Worm (Caenorhabditis elegans): Measurements from ENCODE around the gene acl-2.
"Not testable (repeated sequence)": the region's sequence is repeated elsewhere in the genome, so short reads cannot be mapped to it uniquely, and the experiment has no call there.

The acl-2 gene

ce11 chrV:10042254-10042653, 11.4 kb upstream of the acl-2 start:
- TF ChIP-seq unc-62 (GFP tag; optimal IDR thresholded peaks at IDR 0.05) = no peak

DNA sequence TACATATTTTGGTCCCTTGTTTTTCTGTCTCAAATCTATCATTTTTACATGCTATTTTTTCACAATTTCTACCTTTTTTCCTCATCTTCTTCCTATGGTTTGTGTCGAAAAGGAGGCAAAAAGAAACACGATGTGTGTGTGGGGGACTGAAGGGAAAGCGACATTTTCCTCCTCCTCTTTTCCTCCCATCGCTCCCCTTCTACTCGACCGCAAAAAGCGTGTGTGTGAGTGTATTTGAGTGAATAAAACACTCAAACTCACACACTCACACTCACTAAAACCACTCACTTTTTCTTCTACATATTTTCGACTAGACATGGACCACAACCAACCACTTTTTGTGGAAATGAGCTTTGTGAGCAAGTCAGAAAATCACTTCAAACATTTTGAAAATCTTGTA, 10.6 kb upstream of the acl-2 start:
- TF ChIP-seq unc-62 (GFP tag; optimal IDR thresholded peaks at IDR 0.05) = no peak

DNA sequence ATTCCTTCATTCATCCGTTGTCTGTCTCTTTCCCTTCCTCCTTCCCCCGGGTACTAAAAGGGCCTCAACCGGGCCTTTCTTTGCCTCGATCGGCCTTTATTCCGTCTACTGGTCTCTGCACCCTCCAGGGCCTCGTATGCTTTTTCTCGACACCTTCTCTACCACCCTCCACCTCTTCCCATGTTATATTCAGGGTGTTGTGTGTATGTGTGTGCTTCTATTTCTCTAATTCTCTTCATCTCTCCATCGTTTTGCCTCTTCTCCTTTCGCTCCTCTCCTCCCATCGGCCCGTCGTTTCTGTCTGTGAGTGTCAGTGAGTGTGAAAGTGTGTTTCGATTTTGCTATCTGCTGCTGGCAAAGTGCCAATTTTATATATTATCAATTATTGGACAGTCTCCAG, 8.9 kb upstream of the acl-2 start:
- no peak for TF ChIP-seq unc-62 (GFP tag; optimal IDR thresholded peaks at IDR 0.05)

ce11 chrV:10037040-10037439, 6.1 kb upstream of the acl-2 start, which contains the start of gene F57A8.1:
Gene F57A8.1, plus strand, starts transcription at chrV:10037340.
- no peak for TF ChIP-seq unc-62 (GFP tag; optimal IDR thresholded peaks at IDR 0.05)

DNA sequence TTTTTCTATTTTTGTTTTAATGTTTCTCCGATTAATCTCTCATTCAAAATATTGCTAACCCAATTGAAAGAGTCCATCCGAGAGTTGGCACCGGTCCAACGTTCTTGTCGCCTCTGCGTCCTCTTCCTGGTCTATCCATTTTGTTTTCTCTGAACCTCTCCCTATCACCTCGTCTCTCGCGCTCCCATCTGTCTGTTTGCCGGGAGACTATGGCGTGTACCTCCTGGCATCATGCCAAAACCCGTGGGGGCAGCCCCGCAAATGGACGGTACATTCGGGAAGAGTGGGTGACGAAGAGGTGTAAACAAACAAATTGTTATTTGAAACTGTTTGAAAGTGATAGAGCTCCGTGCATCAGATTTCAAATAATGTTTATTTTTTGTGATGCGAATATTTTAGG, 5.4 kb upstream of the acl-2 start, which contains the start of gene T06E8.2:
T06E8.2 (minus strand) TSS at position 139 of the 400 bp plus-strand sequence.
- TF ChIP-seq unc-62 (GFP tag; optimal IDR thresholded peaks at IDR 0.05) = no peak

DNA sequence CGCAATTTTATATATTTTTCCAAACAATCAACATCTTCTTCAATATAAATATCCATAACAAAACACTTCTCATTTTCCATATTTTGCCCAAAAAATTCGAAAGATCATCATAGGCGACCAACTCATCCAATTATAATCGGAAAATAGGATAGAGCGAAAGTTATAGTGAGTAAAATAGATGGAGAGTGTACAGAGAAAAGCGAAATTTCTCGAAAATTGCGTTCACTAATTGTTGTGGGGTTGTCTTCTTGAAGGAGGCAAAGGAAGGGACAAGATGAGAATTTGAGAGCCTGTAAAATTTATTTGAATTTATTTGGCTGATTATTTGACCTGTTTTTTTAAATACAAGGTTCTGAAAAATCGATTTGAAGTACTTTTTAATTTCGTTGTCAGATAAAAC, 4.7 kb upstream of the acl-2 start:
- no peak for TF ChIP-seq unc-62 (GFP tag; optimal IDR thresholded peaks at IDR 0.05)

DNA sequence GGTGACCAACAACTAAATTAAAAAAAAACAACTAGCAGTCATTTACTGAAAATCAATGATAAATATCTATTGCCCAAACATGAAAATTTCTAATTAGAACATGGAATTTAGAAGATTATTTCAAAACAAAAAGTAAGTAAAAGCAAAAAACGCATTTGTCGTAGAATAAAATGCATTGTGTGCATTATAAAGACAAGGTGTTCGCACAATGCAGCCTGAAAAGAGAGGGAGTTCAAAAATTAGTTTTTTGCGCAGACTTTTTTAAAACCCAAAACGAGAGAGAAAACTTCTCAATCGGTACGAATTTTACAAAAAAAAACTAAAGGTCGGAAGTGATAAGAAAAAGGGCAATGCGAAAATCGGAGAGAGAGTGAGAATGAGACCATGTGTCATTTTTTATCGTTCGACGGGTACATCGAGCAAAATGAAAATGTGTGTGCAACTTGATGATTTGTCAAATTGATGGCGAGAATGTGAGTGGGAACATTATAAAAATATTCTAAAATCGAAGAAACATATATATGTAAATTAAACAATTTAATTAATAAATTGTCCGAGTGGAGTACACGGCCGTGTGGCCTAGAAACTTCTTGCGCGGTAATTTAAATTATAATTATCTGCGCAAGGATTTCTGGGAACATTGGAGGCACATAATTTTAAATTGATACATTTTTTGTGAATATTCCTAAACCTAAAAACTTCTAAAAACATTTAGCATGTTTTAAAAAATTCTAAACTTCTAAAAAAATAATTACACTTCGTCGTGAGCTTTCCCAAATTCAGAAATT, 686 bp upstream of the acl-2 start:
- TF ChIP-seq unc-62 (GFP tag; optimal IDR thresholded peaks at IDR 0.05) = no peak

- no peak for TF ChIP-seq unc-62 (GFP tag; optimal IDR thresholded peaks at IDR 0.05)
Observed at ce11 chrV:10023062-10023536, 7.8 kb downstream of the acl-2 start.

DNA sequence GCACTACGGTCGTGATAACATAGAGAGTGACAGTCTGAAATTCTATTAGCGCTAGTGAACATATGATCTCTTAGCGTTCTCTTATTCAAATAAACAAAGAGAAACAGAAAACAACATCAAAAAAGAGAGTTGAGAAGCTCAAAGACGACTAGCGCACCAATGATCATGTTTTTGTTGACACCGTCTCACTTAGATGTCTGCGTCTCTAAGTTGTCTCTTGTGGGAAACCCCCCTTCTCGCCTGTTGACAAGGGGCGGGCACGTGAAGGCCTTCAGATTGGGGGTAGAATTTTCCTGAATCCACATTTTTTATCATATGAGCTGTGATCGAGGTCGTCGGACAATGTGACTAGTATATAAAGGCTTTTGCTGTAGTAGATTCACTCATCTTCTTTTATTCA, 11.0 kb downstream of the acl-2 start:
- no peak for TF ChIP-seq unc-62 (GFP tag; optimal IDR thresholded peaks at IDR 0.05)

ce11 chrV:10019083-10019624, 11.7 kb downstream of the acl-2 start:
- TF ChIP-seq unc-62 (GFP tag; optimal IDR thresholded peaks at IDR 0.05) = no peak

DNA sequence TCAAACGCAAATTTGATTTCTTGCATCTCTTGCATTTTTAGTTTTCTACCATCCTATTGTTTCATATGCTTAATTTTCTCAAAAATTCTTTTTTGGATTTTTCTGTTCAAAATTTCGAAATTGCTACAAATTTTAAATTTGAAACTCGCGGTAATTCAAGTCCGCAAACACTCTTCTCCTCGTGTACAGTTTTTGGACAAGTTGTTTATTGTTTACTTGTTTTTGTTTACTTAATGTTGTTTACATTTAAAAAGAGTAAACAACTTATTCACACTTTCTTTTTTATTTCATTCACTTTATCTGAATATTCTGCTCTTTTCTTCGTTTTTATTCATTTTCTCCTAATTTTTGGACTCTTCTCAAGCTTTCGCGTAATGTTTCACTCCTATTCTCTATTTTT, 12.6 kb downstream of the acl-2 start:
- TF ChIP-seq unc-62 (GFP tag; optimal IDR thresholded peaks at IDR 0.05) = no peak

ce11 chrV:10012639-10013038, 18.3 kb downstream of the acl-2 start:
- TF ChIP-seq unc-62 (GFP tag; optimal IDR thresholded peaks at IDR 0.05) = no peak

- TF ChIP-seq unc-62 (GFP tag; optimal IDR thresholded peaks at IDR 0.05) = no peak
Observed at ce11 chrV:10011623-10012022, 19.3 kb downstream of the acl-2 start, which contains the start of gene lea-1. Gene lea-1, plus strand, starts transcription at chrV:10011923.

DNA sequence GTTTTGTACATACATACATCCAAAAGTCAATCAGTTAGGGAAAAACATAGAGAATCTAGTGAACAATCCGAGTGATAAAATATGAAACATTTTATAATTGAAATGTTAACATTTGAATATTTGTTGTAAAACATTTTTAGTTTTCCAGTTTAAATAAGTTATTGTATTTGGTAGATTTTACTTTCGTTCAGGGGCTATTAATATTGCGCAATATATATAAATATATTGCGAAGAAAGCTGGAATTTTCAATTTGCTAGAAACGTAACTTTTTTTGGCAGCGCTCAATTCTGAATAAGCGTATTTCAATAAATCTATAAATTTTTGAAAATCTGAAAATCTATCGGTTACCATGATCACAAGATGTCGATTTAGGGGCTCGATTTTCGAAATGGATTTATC, 23.4 kb downstream of the acl-2 start:
- TF ChIP-seq unc-62 (GFP tag; optimal IDR thresholded peaks at IDR 0.05) = no peak

DNA sequence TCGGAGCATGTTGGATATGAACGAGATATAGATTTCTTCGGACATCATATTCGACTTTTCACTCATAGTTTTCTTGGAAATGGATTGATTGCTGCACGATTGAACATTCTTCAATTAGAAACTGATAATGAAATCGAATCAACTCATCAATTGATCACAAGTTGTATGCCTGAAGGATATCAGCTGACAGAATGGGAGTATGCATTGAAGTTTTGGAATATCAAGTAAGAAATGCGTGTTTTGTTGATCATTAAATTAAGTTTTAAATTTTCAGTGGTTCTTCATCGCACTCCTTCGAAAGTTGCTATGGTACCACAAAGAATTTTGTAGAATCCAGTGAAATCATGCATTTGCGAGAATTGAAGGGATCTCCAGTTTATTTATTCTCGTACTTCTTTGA, 24.5 kb downstream of the acl-2 start:
- no peak for TF ChIP-seq unc-62 (GFP tag; optimal IDR thresholded peaks at IDR 0.05)

- TF ChIP-seq unc-62 (GFP tag; optimal IDR thresholded peaks at IDR 0.05) = not testable (repeated sequence)
Observed at ce11 chrV:10004048-10004761, 26.7 kb downstream of the acl-2 start, which contains the start of gene uda-1. Gene uda-1, plus strand, starts transcription at chrV:10004755.
